Worm (Caenorhabditis elegans) whole organism, young adult: ENCODE results near the gene smg-9.
"Not testable (repeated sequence)": the region's sequence is repeated elsewhere in the genome, so short reads cannot be mapped to it uniquely, and the experiment has no call there.

Experiments used
- B0261.1 ChIP-seq: sonication (generic microtip); optimal IDR thresholded peaks from 2 replicates; lab custom pipeline; 2016; ENCODE audit warnings: mild to moderate bottlenecking, missing genetic modification characterization, moderate library complexity, missing compliant biosample characterization
- B0336.3 ChIP-seq: fragments of 200-800 bp; sonication (Bioruptor generic); IDR thresholded peaks from 2 replicates; pipeline ENCODE4 v1.3.6; 2022; ENCODE audit warnings: missing genetic modification characterization, missing compliant biosample characterization
- C06A6.2 ChIP-seq: fragments of 200-800 bp; sonication (Bioruptor generic); conservative IDR thresholded peaks from 2 replicates; pipeline ENCODE4 v1.3.6; 2022; ENCODE audit warnings: missing genetic modification characterization, missing compliant biosample characterization
- D2030.7 ChIP-seq: fragments of 200-800 bp; sonication (Bioruptor generic); IDR thresholded peaks from 2 replicates; pipeline ENCODE4 v1.3.6; 2022; ENCODE audit warnings: missing genetic modification reagents, missing genetic modification characterization, missing compliant biosample characterization
- F10E7.11 ChIP-seq: sonication (generic microtip); optimal IDR thresholded peaks from 2 replicates; lab custom pipeline; 2017; ENCODE audit warnings: mild to moderate bottlenecking, missing genetic modification characterization, moderate library complexity, missing compliant biosample characterization
- F33H1.4 ChIP-seq: fragments of 200-800 bp; sonication (Bioruptor generic); IDR thresholded peaks from 2 replicates; pipeline ENCODE4 v1.3.6; 2022; ENCODE audit warnings: missing genetic modification reagents, missing genetic modification characterization, missing compliant biosample characterization
- K11D2.4 ChIP-seq: fragments of 200-800 bp; sonication (Bioruptor generic); IDR thresholded peaks from 2 replicates; pipeline ENCODE4 v1.3.6; 2022; ENCODE audit warnings: missing genetic modification reagents, missing genetic modification characterization, missing compliant biosample characterization
- T26A5.8 ChIP-seq: sonication (generic microtip); optimal IDR thresholded peaks from 2 replicates; lab custom pipeline; 2016; ENCODE audit warnings: missing genetic modification characterization, missing compliant biosample characterization
- attf-3 ChIP-seq: fragments of 200-800 bp; sonication (Bioruptor generic); conservative IDR thresholded peaks from 2 replicates; pipeline ENCODE4 v1.3.6; 2022; ENCODE audit warnings: missing genetic modification reagents, missing genetic modification characterization, missing compliant biosample characterization
- ccch-3 ChIP-seq: fragments of 200-800 bp; sonication (Bioruptor generic); optimal IDR thresholded peaks from 2 replicates; lab custom pipeline; 2018; ENCODE audit warnings: mild to moderate bottlenecking, missing genetic modification characterization, missing compliant biosample characterization
- cebp-1 ChIP-seq, 2 experiments: fragments of 200-800 bp in 1 of 2; sonication (Bioruptor generic) in 1 of 2; sonication (generic microtip) in 1 of 2; IDR thresholded peaks in 1 of 2; optimal IDR thresholded peaks in 1 of 2; 2 replicates each; pipeline versions ENCODE4 v1.3.6 to Lab custom; 2017 to 2022; ENCODE audit warnings: missing compliant biosample characterization in 2 of 2, missing genetic modification characterization in 2 of 2, mild to moderate bottlenecking in 1 of 2, missing genetic modification reagents in 1 of 2, moderate library complexity in 1 of 2
- ceh-91 ChIP-seq: fragments of 200-800 bp; sonication (Bioruptor generic); IDR thresholded peaks from 2 replicates; pipeline ENCODE4 v1.3.6; 2022; ENCODE audit warnings: missing genetic modification reagents, missing genetic modification characterization, missing compliant biosample characterization
- dpff-1 ChIP-seq: sonication (generic microtip); optimal IDR thresholded peaks from 2 replicates; lab custom pipeline; 2017; ENCODE audit warnings: mild to moderate bottlenecking, missing genetic modification characterization, missing compliant biosample characterization
- dpl-1 ChIP-seq: fragments of 150-350 bp; optimal IDR thresholded peaks from 2 replicates; lab custom pipeline; 2014; ENCODE audit warnings: missing biosample characterization, missing genetic modification reagents, missing genetic modification characterization
- efl-1 ChIP-seq: fragments of 150-350 bp; optimal IDR thresholded peaks from 2 replicates; lab custom pipeline; 2014; ENCODE audit warnings: missing biosample characterization, missing genetic modification reagents, missing genetic modification characterization
- hlh-12 ChIP-seq: sonication (generic microtip); optimal IDR thresholded peaks from 2 replicates; lab custom pipeline; 2016; ENCODE audit warnings: missing genetic modification characterization, missing compliant biosample characterization
- hsf-1 ChIP-seq: fragments of 200-800 bp; sonication (Bioruptor generic); IDR thresholded peaks from 2 replicates; pipeline ENCODE4 v1.3.6; 2022; ENCODE audit warnings: missing genetic modification reagents, missing genetic modification characterization, missing compliant biosample characterization
- let-607 ChIP-seq, 2 experiments: fragments of 200-800 bp in 1 of 2; sonication (Bioruptor generic) in 1 of 2; sonication (generic microtip) in 1 of 2; optimal IDR thresholded peaks; 2 replicates each; lab custom pipeline; 2016 to 2018; ENCODE audit warnings: mild to moderate bottlenecking in 2 of 2, missing compliant biosample characterization in 2 of 2, missing genetic modification characterization in 2 of 2, moderate library complexity in 2 of 2, missing genotype in 1 of 2
- lin-54 ChIP-seq: fragments of 200-800 bp; sonication (Bioruptor generic); optimal IDR thresholded peaks from 2 replicates; lab custom pipeline; 2018; ENCODE audit warnings: mild to moderate bottlenecking, missing genetic modification characterization, missing compliant biosample characterization
- lsl-1 ChIP-seq: fragments of 200-800 bp; sonication (Bioruptor generic); optimal IDR thresholded peaks from 2 replicates; lab custom pipeline; 2018; ENCODE audit warnings: mild to moderate bottlenecking, missing genetic modification characterization, moderate library complexity, missing compliant biosample characterization
- madf-6 ChIP-seq: fragments of 200-800 bp; sonication (Bioruptor generic); IDR thresholded peaks from 2 replicates; pipeline ENCODE4 v1.3.6; 2022; ENCODE audit warnings: missing genetic modification reagents, missing genetic modification characterization, missing compliant biosample characterization
- madf-8 ChIP-seq: fragments of 200-800 bp; sonication (Bioruptor generic); conservative IDR thresholded peaks from 2 replicates; pipeline ENCODE4 v1.3.6; 2022; ENCODE audit warnings: missing genetic modification reagents, missing genetic modification characterization, missing compliant biosample characterization
- nhr-179 ChIP-seq: sonication (generic microtip); optimal IDR thresholded peaks from 2 replicates; lab custom pipeline; 2016; ENCODE audit warnings: mild to moderate bottlenecking, missing genetic modification characterization, missing compliant biosample characterization
- nhr-90 ChIP-seq: sonication (generic microtip); optimal IDR thresholded peaks from 2 replicates; lab custom pipeline; 2016; ENCODE audit warnings: missing genotype, mild to moderate bottlenecking, missing genetic modification characterization, missing compliant biosample characterization
- pbrm-1 ChIP-seq: fragments of 200-800 bp; sonication (Bioruptor generic); IDR thresholded peaks from 2 replicates; pipeline ENCODE4 v1.3.6; 2022; ENCODE audit warnings: missing genetic modification reagents, missing genetic modification characterization, missing compliant biosample characterization
- rcor-1 ChIP-seq: fragments of 200-800 bp; sonication (Bioruptor generic); IDR thresholded peaks from 2 replicates; pipeline ENCODE4 v1.3.6; 2022; ENCODE audit warnings: missing genetic modification reagents, missing genetic modification characterization, missing compliant biosample characterization
- repo-1 ChIP-seq: sonication (generic microtip); optimal IDR thresholded peaks from 2 replicates; lab custom pipeline; 2017; ENCODE audit warnings: mild to moderate bottlenecking, missing genetic modification characterization, missing compliant biosample characterization
- snpc-1.1 ChIP-seq: sonication (generic microtip); optimal IDR thresholded peaks from 2 replicates; lab custom pipeline; 2017; ENCODE audit warnings: missing genetic modification characterization, mild to moderate bottlenecking, missing compliant biosample characterization, antibody characterized with exemption, moderate library complexity, missing genotype, missing genetic modification reagents; ENCODE audit not compliant: insufficient read depth
- snpc-4 ChIP-seq, 5 experiments: fragments of 150-350 bp in 1 of 5; sonication (generic microtip) in 4 of 5; optimal IDR thresholded peaks; 2 replicates each; lab custom pipeline; 2014 to 2018; ENCODE audit warnings: missing genetic modification characterization in 5 of 5, missing biosample characterization in 3 of 5, antibody characterized with exemption in 2 of 5, mild to moderate bottlenecking in 2 of 5, missing compliant biosample characterization in 2 of 5, missing genotype in 2 of 5, moderate library complexity in 2 of 5, missing genetic modification reagents in 1 of 5
- tlf-1 ChIP-seq: fragments of 200-800 bp; sonication (Bioruptor generic); optimal IDR thresholded peaks from 2 replicates; lab custom pipeline; 2018; ENCODE audit warnings: mild to moderate bottlenecking, missing genetic modification characterization, missing compliant biosample characterization
- unc-130 ChIP-seq: sonication (generic microtip); optimal IDR thresholded peaks from 2 replicates; lab custom pipeline; 2016; ENCODE audit warnings: missing genetic modification reagents, missing genetic modification characterization, missing compliant biosample characterization
- unc-62 ChIP-seq: fragments of 150-350 bp; optimal IDR thresholded peaks from 2 replicates; lab custom pipeline; 2014; ENCODE audit warnings: missing biosample characterization, missing genetic modification reagents, missing genetic modification characterization
- xnd-1 ChIP-seq: sonication (generic microtip); optimal IDR thresholded peaks from 2 replicates; lab custom pipeline; 2016; ENCODE audit warnings: missing genotype, missing genetic modification reagents, missing genetic modification characterization, missing compliant biosample characterization
- ztf-28 ChIP-seq: fragments of 200-800 bp; sonication (Bioruptor generic); IDR thresholded peaks from 2 replicates; pipeline ENCODE4 v1.3.6; 2022; ENCODE audit warnings: missing genetic modification reagents, missing genetic modification characterization, missing compliant biosample characterization

Gene smg-9

DNA sequence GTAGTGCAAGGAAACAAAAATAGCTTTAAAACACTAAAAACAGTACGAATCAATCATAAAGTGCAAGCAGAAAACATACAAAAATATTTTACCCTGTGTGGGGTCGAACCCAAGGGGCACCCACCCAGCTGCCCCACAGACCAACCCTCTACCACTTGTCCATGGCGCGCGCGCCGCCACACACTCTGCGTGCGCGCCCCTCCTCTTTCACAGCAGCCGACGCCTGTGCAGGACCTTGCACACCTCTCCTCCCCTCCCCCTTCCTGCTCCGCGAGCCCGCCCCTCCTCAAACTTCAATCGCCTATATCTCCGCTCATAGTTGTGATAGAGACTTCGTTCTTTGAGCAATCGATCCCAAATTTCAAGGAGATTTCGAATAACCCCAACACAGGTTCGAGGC is 9.9 kb upstream of the smg-9 start (continued):
- TF ChIP-seq rcor-1 (GFP tag; lab: Robert Waterston, UW), result peak; percentile 74
- peak; percentile 62; the same call in 1 of the 2 replicates for TF ChIP-seq hsf-1
- peak; percentile 88 for TF ChIP-seq pbrm-1 (GFP tag; lab: Robert Waterston, UW)
- TF ChIP-seq snpc-4 (GFP tag; optimal IDR thresholded peaks at IDR 0.05; lab: Kevin White, UChicago), result not testable (repeated sequence)
- TF ChIP-seq snpc-4 (tag; optimal IDR thresholded peaks at IDR 0.05; lab: Kevin White, UChicago), result peak in 1 of 4 experiments; percentile 68
- TF ChIP-seq ztf-28, result peak; percentile 59; the same call in 1 of the 2 replicates

DNA sequence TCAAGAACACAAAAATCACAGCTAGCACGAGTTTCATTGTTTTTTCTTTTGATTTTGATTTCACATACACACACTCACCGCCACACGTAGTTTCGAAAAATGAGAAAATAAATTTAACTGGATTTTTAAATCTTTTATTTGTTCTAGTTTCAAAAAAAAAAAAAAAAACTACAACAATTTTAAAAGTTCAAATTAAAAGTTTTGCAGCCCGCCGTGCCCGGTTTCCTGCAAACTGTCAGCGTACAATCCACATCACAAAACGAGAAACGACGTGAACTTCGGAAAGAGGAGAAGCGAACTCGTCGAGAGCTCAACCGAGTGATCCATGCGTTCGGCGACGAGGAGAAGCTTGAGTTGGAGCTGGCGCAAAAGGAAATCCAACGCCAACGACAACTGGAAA is 5.1 kb upstream of the smg-9 start, which contains the start of gene Y54E2A.5:
Gene Y54E2A.5, minus strand, starts transcription at position 101 of the 400 bp plus-strand sequence.
- TF ChIP-seq B0336.3 (GFP tag; lab: Robert Waterston, UW), result no peak
- TF ChIP-seq efl-1, result no peak
- no peak for TF ChIP-seq xnd-1 (tag; lab: Kevin White, UChicago)
- no peak for TF ChIP-seq nhr-179 (tag; lab: Kevin White, UChicago)
- no peak for TF ChIP-seq dpff-1
- no peak for TF ChIP-seq hlh-12 (tag; lab: Kevin White, UChicago)
- no peak for TF ChIP-seq ccch-3 (GFP tag; lab: Kevin White, UChicago)
- no peak for TF ChIP-seq tlf-1 (GFP tag; lab: Kevin White, UChicago)

- TF ChIP-seq cebp-1 (GFP tag; IDR thresholded peaks at IDR 0.05; lab: Robert Waterston, UW), result no peak
- peak; percentile 78 for TF ChIP-seq cebp-1 (tag; optimal IDR thresholded peaks at IDR 0.05; lab: Kevin White, UChicago)
- peak; percentile 21 for TF ChIP-seq dpl-1 (GFP tag; lab: Kevin White, UChicago)
- TF ChIP-seq K11D2.4 (GFP tag; lab: Robert Waterston, UW), result no peak
- peak; percentile 94 for TF ChIP-seq lsl-1
- TF ChIP-seq repo-1, result no peak
- TF ChIP-seq attf-3, result no peak
- no peak for TF ChIP-seq B0261.1 (tag; lab: Kevin White, UChicago)
- TF ChIP-seq T26A5.8, result no peak
- TF ChIP-seq efl-1, result peak; percentile 74
- peak; percentile 47 for TF ChIP-seq tlf-1 (GFP tag; lab: Kevin White, UChicago)
- no peak for TF ChIP-seq F10E7.11 (tag; lab: Kevin White, UChicago)
- TF ChIP-seq nhr-90 (tag; lab: Kevin White, UChicago), result no peak
- TF ChIP-seq madf-8 (GFP tag; lab: Robert Waterston, UW), result peak; percentile 66
- TF ChIP-seq F33H1.4 (GFP tag; lab: Robert Waterston, UW), result peak; percentile 85
- peak; percentile 86 for TF ChIP-seq xnd-1 (tag; lab: Kevin White, UChicago)
- peak; percentile 35; the same call in 1 of the 2 replicates for TF ChIP-seq D2030.7 (GFP tag; lab: Robert Waterston, UW)
- TF ChIP-seq let-607 (tag; optimal IDR thresholded peaks at IDR 0.05; lab: Kevin White, UChicago), result no peak
- TF ChIP-seq unc-130 (GFP tag; lab: Kevin White, UChicago), result no peak
- peak; percentile 6 for TF ChIP-seq lin-54 (GFP tag; lab: Kevin White, UChicago)
- TF ChIP-seq snpc-1.1 (tag; lab: Kevin White, UChicago), result peak; percentile 26
- no peak for TF ChIP-seq C06A6.2 (GFP tag; lab: Robert Waterston, UW)
- TF ChIP-seq unc-62 (GFP tag; lab: Kevin White, UChicago), result no peak
- peak; percentile 84 for TF ChIP-seq madf-6
- peak; percentile 53; the same call in 1 of the 2 replicates for TF ChIP-seq ceh-91 (GFP tag; lab: Robert Waterston, UW)
These were observed 1.5 kb upstream of the smg-9 start, which contains the start of the genes tac-1 and Y54E2A.4 for ce11 chrII:14753858-14754750. Gene tac-1, minus strand, starts transcription at chrII:14753877. Gene Y54E2A.4, plus strand, starts transcription at chrII:14754622.
